Worm (Caenorhabditis elegans) whole organism, L3 larva: ENCODE results near the gene ZK1236.5.

ENCODE experiments used
- ceh-82 ChIP-seq: fragments of 150-350 bp; optimal IDR thresholded peaks from 2 replicates; lab custom pipeline; 2014; ENCODE audit warnings: missing biosample characterization, missing genetic modification characterization
- fos-1 ChIP-seq: fragments of 150-350 bp; optimal IDR thresholded peaks from 2 replicates; lab custom pipeline; 2014; ENCODE audit warnings: missing biosample characterization, missing genetic modification characterization
- nhr-28 ChIP-seq: fragments of 150-350 bp; optimal IDR thresholded peaks from 2 replicates; lab custom pipeline; 2014; ENCODE audit warnings: missing biosample characterization, missing genetic modification characterization
- snpc-4 ChIP-seq: fragments of 150-350 bp; optimal IDR thresholded peaks from 2 replicates; lab custom pipeline; 2014; ENCODE audit warnings: missing biosample characterization, missing genetic modification characterization

DNA sequence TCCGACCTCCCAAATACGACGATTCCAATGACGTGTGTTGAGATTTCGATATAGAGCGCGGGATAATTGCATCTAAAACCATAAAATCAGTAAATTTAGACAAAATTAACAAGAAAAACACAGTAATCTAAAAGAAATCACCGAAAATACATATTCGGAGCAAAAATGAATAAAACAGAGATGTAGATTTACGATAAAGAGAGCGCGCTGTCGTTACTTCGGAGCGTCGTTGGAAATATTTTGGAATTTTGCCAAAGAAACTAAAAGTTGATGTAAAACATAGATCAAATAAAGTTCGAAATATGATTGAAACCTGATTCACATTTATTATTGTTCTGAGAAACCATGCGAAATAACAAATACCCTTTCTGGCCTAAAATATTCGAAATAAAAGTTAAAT, at the start of gene ZK1236.5:
- TF ChIP-seq snpc-4 (tag; lab: Kevin White, UChicago) (no peak), fos-1 (tag; lab: Kevin White, UChicago) (no peak), ceh-82 (tag; lab: Kevin White, UChicago) (no peak), nhr-28 (tag; lab: Kevin White, UChicago) (no peak)
